Fruit fly (Drosophila melanogaster): ENCODE measurements around the gene grass.

grass gene

DNA sequence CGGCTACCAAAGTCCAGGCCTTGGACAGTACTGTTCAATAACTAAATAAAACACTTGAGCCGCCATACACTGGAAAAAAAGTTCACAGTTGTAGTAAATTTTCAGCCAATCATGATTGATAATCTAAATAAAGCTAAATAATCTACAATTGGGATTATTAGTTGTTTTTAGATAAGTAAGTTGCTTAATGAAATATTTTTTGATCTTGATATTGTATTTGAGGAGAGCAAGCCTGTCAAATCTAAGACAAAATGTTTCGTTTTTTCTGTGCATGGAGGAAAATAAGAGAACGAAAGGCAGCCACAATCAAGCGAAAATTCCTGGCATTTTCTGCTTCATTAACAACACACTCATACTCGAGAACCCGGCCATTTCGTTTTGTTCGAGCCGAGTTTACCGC is 13.4 kb downstream of the grass start (continued):
- peak; percentile 31 for TF ChIP-seq Blimp-1 (GFP tag; optimal IDR thresholded peaks at IDR 0.05)
- peak; percentile 89 for TF ChIP-seq svp (GFP tag)
- TF ChIP-seq CG6854 (GFP tag; optimal IDR thresholded peaks at IDR 0.05): peak; percentile 72
- TF ChIP-seq CG11762 (GFP tag; optimal IDR thresholded peaks at IDR 0.05; ENCODE audit: insufficient read depth): peak; percentile 4
- peak; percentile 39 for TF ChIP-seq Eip75B (GFP tag; optimal IDR thresholded peaks at IDR 0.05)
- TF ChIP-seq CG10631 (GFP tag; optimal IDR thresholded peaks at IDR 0.05): peak; percentile 20
- peak; percentile 45 for TF ChIP-seq CG34406 (GFP tag; optimal IDR thresholded peaks at IDR 0.05)
- TF ChIP-seq CG1621 (tag; optimal IDR thresholded peaks at IDR 0.05): no peak
- TF ChIP-seq Ets21C (GFP tag; optimal IDR thresholded peaks at IDR 0.05): peak; percentile 24
- no peak for TF ChIP-seq CG8119 (GFP tag; IDR thresholded peaks at IDR 0.05)
- no peak for TF ChIP-seq CG32006 (GFP tag; optimal IDR thresholded peaks at IDR 0.05)
- peak; percentile 71 for TF ChIP-seq topi (GFP tag; optimal IDR thresholded peaks at IDR 0.05)
- peak; percentile 15 for TF ChIP-seq CG7368 (GFP tag; optimal IDR thresholded peaks at IDR 0.05)

DNA sequence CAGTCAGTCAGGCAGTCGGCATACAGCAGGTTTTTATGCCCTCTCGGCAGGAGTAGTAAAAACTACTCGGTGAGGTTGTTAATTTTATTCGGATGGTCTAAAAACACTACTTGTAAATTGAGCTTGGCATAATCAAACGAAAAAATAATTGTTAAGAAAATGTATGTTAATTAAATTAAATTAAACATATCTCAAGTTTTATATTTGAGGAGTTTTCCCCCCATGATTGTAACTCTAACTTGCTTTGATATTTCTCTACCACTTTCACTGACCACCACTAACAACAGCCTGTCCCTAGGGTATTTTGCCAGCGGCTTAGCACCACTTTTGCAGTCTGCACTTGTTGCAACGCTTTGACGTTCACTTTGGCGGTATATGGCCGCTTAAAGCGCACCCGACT is 18.0 kb downstream of the grass start:
- TF ChIP-seq CG6276 (GFP tag; optimal IDR thresholded peaks at IDR 0.05) (peak; percentile 10), CG4318 (GFP tag; optimal IDR thresholded peaks at IDR 0.05) (peak; percentile 48), acj6 (GFP tag; optimal IDR thresholded peaks at IDR 0.05) (peak; percentile 29), CG11294 (GFP tag; IDR thresholded peaks at IDR 0.05) (0 out of 2 replicates have a peak, but pooled peaks have one; percentile 8), dac (GFP tag; optimal IDR thresholded peaks at IDR 0.05) (no peak), CG11902 (GFP tag; optimal IDR thresholded peaks at IDR 0.05) (no peak), CG3919 (GFP tag; optimal IDR thresholded peaks at IDR 0.05) (peak; percentile 50), fkh (GFP tag; optimal IDR thresholded peaks at IDR 0.05) (no peak), fd59A (GFP tag; optimal IDR thresholded peaks at IDR 0.05) (peak; percentile 57), dsx (GFP tag; optimal IDR thresholded peaks at IDR 0.05; ENCODE audit: poor library complexity, severe bottlenecking) (no peak), Ets21C (GFP tag; optimal IDR thresholded peaks at IDR 0.05) (no peak), Gug (GFP tag; IDR thresholded peaks at IDR 0.05) (no peak), achi (GFP tag; optimal IDR thresholded peaks at IDR 0.05) (peak; percentile 68), Lpt (GFP tag; optimal IDR thresholded peaks at IDR 0.05) (peak; percentile 8), lz (GFP tag; optimal IDR thresholded peaks at IDR 0.05) (no peak), salr (GFP tag; optimal IDR thresholded peaks at IDR 0.05) (no peak), CG8319 (GFP tag; optimal IDR thresholded peaks at IDR 0.05) (no peak), Sox102F (GFP tag; optimal IDR thresholded peaks at IDR 0.05) (peak; percentile 32), CG3032 (tag; optimal IDR thresholded peaks at IDR 0.05) (peak; percentile 49), CG15336 (GFP tag; IDR thresholded peaks at IDR 0.05) (peak; percentile 63), esn (GFP tag; optimal IDR thresholded peaks at IDR 0.05) (peak; percentile 42), net (GFP tag; optimal IDR thresholded peaks at IDR 0.05) (no peak), CG7368 (GFP tag; optimal IDR thresholded peaks at IDR 0.05) (no peak), Hr38 (GFP tag; optimal IDR thresholded peaks at IDR 0.05) (no peak), CG6163 (GFP tag; IDR thresholded peaks at IDR 0.05) (no peak), vri (GFP tag; optimal IDR thresholded peaks at IDR 0.05) (no peak), Eip75B (GFP tag; optimal IDR thresholded peaks at IDR 0.05) (peak; percentile 9), Sox14 (GFP tag; optimal IDR thresholded peaks at IDR 0.05) (peak; percentile 0), CG9139 (GFP tag; optimal IDR thresholded peaks at IDR 0.05) (no peak), CG34406 (GFP tag; optimal IDR thresholded peaks at IDR 0.05) (peak; percentile 21), Hr4 (GFP tag; optimal IDR thresholded peaks at IDR 0.05) (peak; percentile 53), svp (GFP tag) (peak; percentile 67), Smox (GFP tag; optimal IDR thresholded peaks at IDR 0.05) (peak; percentile 36), CG6792 (GFP tag; optimal IDR thresholded peaks at IDR 0.05) (peak; percentile 24), CG31627 (GFP tag; optimal IDR thresholded peaks at IDR 0.05) (peak; percentile 12), Sox15 (GFP tag; optimal IDR thresholded peaks at IDR 0.05) (no peak), Eip78C (GFP tag) (peak; percentile 81), Hr39 (GFP tag; optimal IDR thresholded peaks at IDR 0.05) (peak; percentile 2), CG8632 (GFP tag; optimal IDR thresholded peaks at IDR 0.05) (peak; percentile 19), spab (GFP tag; optimal IDR thresholded peaks at IDR 0.05) (peak; percentile 37), Ets96B (tag; optimal IDR thresholded peaks at IDR 0.05) (peak; percentile 37), CG1621 (tag; optimal IDR thresholded peaks at IDR 0.05) (no peak), CG10631 (GFP tag; optimal IDR thresholded peaks at IDR 0.05) (peak; percentile 46), pdm3 (GFP tag; optimal IDR thresholded peaks at IDR 0.05) (peak; percentile 33)
